Fruit fly (Drosophila melanogaster) whole organism, embryonic: ENCODE results near the gene Vps29.

Experiments used
- ATbp ChIP-seq: fragments of 200-800 bp; sonication (Bioruptor generic); optimal IDR thresholded peaks from 2 replicates; lab custom pipeline; 2017; ENCODE audit warnings: missing biosample characterization, mild to moderate bottlenecking, missing genetic modification characterization, missing genetic modification reagents
- Abd-B ChIP-seq: fragments of 200-800 bp; sonication (Bioruptor generic); optimal IDR thresholded peaks from 2 replicates; lab custom pipeline; 2018; ENCODE audit warnings: missing biosample characterization, mild to moderate bottlenecking, missing genetic modification characterization, moderate library complexity
- Aef1 ChIP-seq: fragments of 200-800 bp; sonication (Bioruptor generic); IDR thresholded peaks from 3 replicates; pipeline ENCODE4 v1.3.6; 2022; ENCODE audit warnings: missing biosample characterization, missing genetic modification characterization
- Atf6 ChIP-seq: fragments of 200-800 bp; sonication (Bioruptor generic); IDR thresholded peaks from 2 replicates; pipeline ENCODE4 v1.3.6; 2022; ENCODE audit warnings: missing biosample characterization, missing genetic modification characterization
- B-H2 ChIP-seq: fragments of 200-800 bp; sonication (Bioruptor generic); optimal IDR thresholded peaks from 2 replicates; lab custom pipeline; 2018; ENCODE audit warnings: missing biosample characterization, mild to moderate bottlenecking, missing genetic modification characterization
- BEAF-32 ChIP-seq: fragments of 200-800 bp; sonication (Bioruptor generic); optimal IDR thresholded peaks from 3 replicates; lab custom pipeline; 2017; ENCODE audit warnings: missing biosample characterization, missing genetic modification characterization, mild to moderate bottlenecking, moderate library complexity, missing genetic modification reagents
- CG10366 ChIP-seq: fragments of 200-800 bp; sonication (Bioruptor generic); IDR thresholded peaks from 2 replicates; pipeline ENCODE4 v1.3.6; 2022; ENCODE audit warnings: missing biosample characterization, missing genetic modification characterization
- CG11398 ChIP-seq: fragments of 200-800 bp; sonication (Bioruptor generic); optimal IDR thresholded peaks from 2 replicates; lab custom pipeline; 2016; ENCODE audit warnings: missing biosample characterization, missing genetic modification characterization
- CG12744 ChIP-seq: fragments of 200-800 bp; sonication (Bioruptor generic); optimal IDR thresholded peaks from 2 replicates; lab custom pipeline; 2016; ENCODE audit warnings: missing biosample characterization, missing genetic modification characterization
- CG14860 ChIP-seq: fragments of 200-800 bp; sonication (Bioruptor generic); IDR thresholded peaks from 3 replicates; pipeline ENCODE4 v1.3.6; 2022; ENCODE audit warnings: missing biosample characterization, missing genetic modification characterization; ENCODE audit not compliant: partially characterized antibody
- CG15073 ChIP-seq: fragments of 200-800 bp; sonication (Bioruptor generic); optimal IDR thresholded peaks from 2 replicates; lab custom pipeline; 2016; ENCODE audit warnings: missing biosample characterization, missing genetic modification characterization
- CG16815 ChIP-seq: fragments of 200-800 bp; sonication (Bioruptor generic); optimal IDR thresholded peaks from 3 replicates; lab custom pipeline; 2017; ENCODE audit warnings: missing biosample characterization, mild to moderate bottlenecking, missing genetic modification characterization
- CG17186 ChIP-seq: fragments of 200-800 bp; sonication (Bioruptor generic); optimal IDR thresholded peaks from 3 replicates; lab custom pipeline; 2017; ENCODE audit warnings: missing biosample characterization, missing genetic modification reagents, missing genetic modification characterization
- CG17829 ChIP-seq: fragments of 200-800 bp; optimal IDR thresholded peaks from 2 replicates; lab custom pipeline; 2019; ENCODE audit warnings: missing biosample characterization, mild to moderate bottlenecking, missing genetic modification characterization, moderate library complexity
- CG32532 ChIP-seq: fragments of 200-800 bp; sonication (Bioruptor generic); IDR thresholded peaks from 2 replicates; pipeline ENCODE4 v1.3.6; 2022; ENCODE audit warnings: missing biosample characterization, missing genetic modification characterization
- CG34422 ChIP-seq: fragments of 200-800 bp; sonication (Bioruptor generic); IDR thresholded peaks from 3 replicates; pipeline ENCODE4 v1.3.6; 2022; ENCODE audit warnings: missing biosample characterization, missing genetic modification characterization
- CG3847 ChIP-seq: fragments of 200-800 bp; sonication (Bioruptor generic); IDR thresholded peaks from 2 replicates; pipeline ENCODE4 v1.3.6; 2022; ENCODE audit warnings: missing biosample characterization, missing genetic modification characterization
- CG6813 ChIP-seq: fragments of 200-800 bp; sonication (Bioruptor generic); optimal IDR thresholded peaks from 2 replicates; lab custom pipeline; 2017; ENCODE audit warnings: missing biosample characterization, missing genetic modification characterization, mild to moderate bottlenecking, moderate library complexity, missing genetic modification reagents
- CG8765 ChIP-seq: fragments of 200-800 bp; sonication (Bioruptor generic); IDR thresholded peaks from 2 replicates; pipeline ENCODE4 v1.3.6; 2022; ENCODE audit warnings: missing biosample characterization, missing genetic modification characterization
- CG9876 ChIP-seq: fragments of 200-800 bp; sonication (Bioruptor generic); optimal IDR thresholded peaks from 2 replicates; lab custom pipeline; 2016; ENCODE audit warnings: missing biosample characterization, missing genetic modification characterization
- Dbx ChIP-seq: fragments of 200-800 bp; sonication (Bioruptor generic); IDR thresholded peaks from 3 replicates; pipeline ENCODE4 v1.3.6; 2022; ENCODE audit warnings: missing biosample characterization, missing genetic modification characterization
- Eip74EF ChIP-seq, 2 experiments: fragments of 200-800 bp in 1 of 2; fragments of >200 bp in 1 of 2; sonication (Bioruptor generic) in 1 of 2; optimal IDR thresholded peaks; 2 replicates each; lab custom pipeline; 2017 to 2019; ENCODE audit warnings: missing biosample characterization in 2 of 2, missing genetic modification characterization in 2 of 2, mild to moderate bottlenecking in 1 of 2, moderate library complexity in 1 of 2
- Fer2 ChIP-seq: fragments of 200-800 bp; sonication (Bioruptor generic); optimal IDR thresholded peaks from 2 replicates; lab custom pipeline; 2018; ENCODE audit warnings: missing biosample characterization, mild to moderate bottlenecking, missing genetic modification characterization, moderate library complexity
- GATAe ChIP-seq: fragments of 200-800 bp; sonication (Bioruptor generic); conservative IDR thresholded peaks from 2 replicates; pipeline ENCODE4 v1.3.6; 2022; ENCODE audit warnings: missing biosample characterization, missing genetic modification characterization
- H15 ChIP-seq: fragments of 200-800 bp; sonication (Bioruptor generic); IDR thresholded peaks from 3 replicates; pipeline ENCODE4 v1.3.6; 2022; ENCODE audit warnings: missing biosample characterization, missing genetic modification characterization
- Hand ChIP-seq: fragments of 200-800 bp; sonication (Bioruptor generic); optimal IDR thresholded peaks from 2 replicates; lab custom pipeline; 2017; ENCODE audit warnings: mild to moderate bottlenecking, missing biosample characterization, missing genetic modification reagents, missing genetic modification characterization
- NFAT ChIP-seq: fragments of 200-800 bp; sonication (Bioruptor generic); IDR thresholded peaks from 2 replicates; pipeline ENCODE4 v1.3.6; 2022; ENCODE audit warnings: missing biosample characterization, missing genetic modification characterization
- Nf-YC ChIP-seq: fragments of 200-800 bp; optimal IDR thresholded peaks from 3 replicates; lab custom pipeline; 2019; ENCODE audit warnings: missing biosample characterization, mild to moderate bottlenecking, missing genetic modification characterization, moderate library complexity
- Trl ChIP-seq, 3 experiments: fragments of >200 bp in 2 of 3; fragments of 200-800 bp in 1 of 3; sonication (Bioruptor generic) in 1 of 3; optimal IDR thresholded peaks; 2 replicates in 1 of 3; 3 replicates in 2 of 3; lab custom pipeline; 2016 to 2017; ENCODE audit warnings: missing biosample characterization in 1 of 3, missing genetic modification characterization in 1 of 3
- Vsx1 ChIP-seq: fragments of 200-800 bp; sonication (Bioruptor generic); optimal IDR thresholded peaks from 2 replicates; lab custom pipeline; 2017; ENCODE audit warnings: missing biosample characterization, mild to moderate bottlenecking, missing genetic modification characterization, missing genetic modification reagents
- Xrp1 ChIP-seq: fragments of 200-800 bp; sonication (Bioruptor generic); IDR thresholded peaks from 2 replicates; pipeline ENCODE4 v1.3.6; 2022; ENCODE audit warnings: missing biosample characterization, missing genetic modification characterization
- abd-A ChIP-seq: fragments of 200-800 bp; sonication (Bioruptor generic); optimal IDR thresholded peaks from 3 replicates; lab custom pipeline; 2019; ENCODE audit warnings: missing biosample characterization, mild to moderate bottlenecking, missing genetic modification characterization, moderate library complexity
- al ChIP-seq: fragments of 200-800 bp; sonication (Bioruptor generic); IDR thresholded peaks from 2 replicates; pipeline ENCODE4 v1.3.6; 2022; ENCODE audit warnings: missing biosample characterization, missing genetic modification characterization
- ara ChIP-seq: fragments of 200-800 bp; sonication (Bioruptor generic); IDR thresholded peaks from 2 replicates; pipeline ENCODE4 v1.3.6; 2022; ENCODE audit warnings: missing biosample characterization, missing genetic modification characterization
- bigmax ChIP-seq: fragments of 200-800 bp; sonication (Bioruptor generic); optimal IDR thresholded peaks from 2 replicates; lab custom pipeline; 2018; ENCODE audit warnings: missing biosample characterization, mild to moderate bottlenecking, missing genetic modification characterization
- chinmo ChIP-seq: fragments of 200-800 bp; sonication (Bioruptor generic); IDR thresholded peaks from 4 replicates; pipeline ENCODE4 v1.3.6; 2022; ENCODE audit warnings: missing biosample characterization, missing genetic modification characterization; ENCODE audit not compliant: partially characterized antibody
- chm ChIP-seq: fragments of 200-800 bp; sonication (Bioruptor generic); IDR thresholded peaks from 2 replicates; pipeline ENCODE4 v1.3.6; 2022; ENCODE audit warnings: missing biosample characterization, missing genetic modification characterization
- corto ChIP-seq: fragments of 200-800 bp; sonication (Bioruptor generic); optimal IDR thresholded peaks from 2 replicates; lab custom pipeline; 2016; ENCODE audit warnings: missing biosample characterization, mild to moderate bottlenecking, missing genetic modification characterization, moderate library complexity
- croc ChIP-seq: fragments of 200-800 bp; sonication (Bioruptor generic); conservative IDR thresholded peaks from 3 replicates; pipeline ENCODE4 v1.3.6; 2022; ENCODE audit warnings: missing biosample characterization, missing genetic modification characterization
- crp ChIP-seq, 2 experiments: fragments of 200-800 bp; sonication (Bioruptor generic); optimal IDR thresholded peaks; 2 replicates in 1 of 2; 3 replicates in 1 of 2; lab custom pipeline; 2017; ENCODE audit warnings: missing biosample characterization in 2 of 2, missing genetic modification characterization in 2 of 2, mild to moderate bottlenecking in 1 of 2, moderate library complexity in 1 of 2
- disco-r ChIP-seq: fragments of 200-800 bp; sonication (Bioruptor generic); optimal IDR thresholded peaks from 2 replicates; lab custom pipeline; 2016; ENCODE audit warnings: missing biosample characterization, missing genetic modification characterization
- dmrt11E ChIP-seq: fragments of 200-800 bp; sonication (Bioruptor generic); optimal IDR thresholded peaks from 3 replicates; lab custom pipeline; 2018; ENCODE audit warnings: missing biosample characterization, mild to moderate bottlenecking, missing genetic modification characterization, moderate library complexity
- dmrt99B ChIP-seq: fragments of 200-800 bp; sonication (Bioruptor generic); optimal IDR thresholded peaks from 2 replicates; lab custom pipeline; 2018; ENCODE audit warnings: missing biosample characterization, mild to moderate bottlenecking, missing genetic modification characterization, moderate library complexity
- emc ChIP-seq: fragments of 200-800 bp; sonication (Bioruptor generic); optimal IDR thresholded peaks from 2 replicates; lab custom pipeline; 2016; ENCODE audit warnings: missing biosample characterization, missing genetic modification characterization
- fd96Cb ChIP-seq: fragments of 200-800 bp; sonication (Bioruptor generic); optimal IDR thresholded peaks from 2 replicates; lab custom pipeline; 2018; ENCODE audit warnings: missing biosample characterization, mild to moderate bottlenecking, missing genetic modification characterization, moderate library complexity
- gcm ChIP-seq: fragments of 200-800 bp; sonication (Bioruptor generic); optimal IDR thresholded peaks from 2 replicates; lab custom pipeline; 2019; ENCODE audit warnings: missing biosample characterization, mild to moderate bottlenecking, missing genetic modification characterization, moderate library complexity
- lab ChIP-seq: fragments of 200-800 bp; sonication (Bioruptor generic); optimal IDR thresholded peaks from 3 replicates; lab custom pipeline; 2017; ENCODE audit warnings: missing biosample characterization, missing genetic modification characterization, mild to moderate bottlenecking, moderate library complexity, missing genetic modification reagents
- sqz ChIP-seq: fragments of 200-800 bp; sonication (Bioruptor generic); optimal IDR thresholded peaks from 3 replicates; lab custom pipeline; 2018; ENCODE audit warnings: missing biosample characterization, mild to moderate bottlenecking, missing genetic modification characterization
- stwl ChIP-seq: fragments of 200-800 bp; sonication (Bioruptor generic); optimal IDR thresholded peaks from 3 replicates; lab custom pipeline; 2018; ENCODE audit warnings: missing biosample characterization, mild to moderate bottlenecking, missing genetic modification characterization, moderate library complexity

Gene Vps29

DNA sequence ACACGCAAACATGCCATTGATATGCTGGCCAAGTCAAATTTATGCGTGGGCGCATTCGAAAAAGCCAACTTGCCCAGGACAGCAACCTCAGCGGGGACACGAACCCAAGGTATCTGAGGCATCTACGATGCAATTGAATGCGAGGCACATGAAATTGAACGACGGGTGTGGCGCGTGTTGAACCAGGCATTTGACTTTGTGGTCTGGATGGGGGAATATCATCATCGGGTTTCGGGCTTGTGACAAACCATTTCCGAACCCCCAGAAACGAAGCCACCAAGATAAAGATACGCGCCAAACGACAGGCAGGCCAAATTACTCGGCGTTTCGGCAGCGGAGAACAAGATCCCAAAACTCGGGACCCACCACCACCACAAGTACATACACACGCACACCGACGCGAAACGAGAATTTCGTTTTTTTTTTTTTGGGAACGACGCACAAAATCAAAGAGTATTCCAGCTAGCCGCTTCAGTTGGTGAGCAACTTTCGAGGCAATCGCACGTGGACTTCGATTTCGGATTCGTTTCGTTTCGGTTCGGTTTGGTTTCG, 7.8 kb upstream of the Vps29 start, which contains the start of gene MFS3 (continued):
- TF ChIP-seq CG17186 (GFP tag; lab: Kevin White, UChicago) (no peak), sqz (GFP tag; lab: Kevin White, UChicago) (peak; percentile 96), crp (GFP tag; optimal IDR thresholded peaks at IDR 0.05; lab: Kevin White, UChicago) (peak in 1 of 2 experiments; percentile 4), Trl (optimal IDR thresholded peaks at IDR 0.05; lab: Kevin White, UChicago) (peak in 1 of 2 experiments; percentile 3), Trl (GFP tag; optimal IDR thresholded peaks at IDR 0.05; lab: Kevin White, UChicago) (no peak), chm (GFP tag; lab: Robert Waterston, UW) (no peak), CG10366 (GFP tag; lab: Robert Waterston, UW) (no peak), Fer2 (no peak), dmrt11E (tag; lab: Kevin White, UChicago) (no peak), CG17829 (tag; lab: Kevin White, UChicago) (no peak), CG16815 (no peak), CG34422 (GFP tag; lab: Robert Waterston, UW) (no peak), fd96Cb (tag; lab: Kevin White, UChicago) (no peak), B-H2 (peak; percentile 14), al (GFP tag; lab: Robert Waterston, UW) (no peak), Dbx (GFP tag; lab: Robert Waterston, UW) (peak; percentile 29; the same call in 2 of the 3 replicates), CG3847 (GFP tag; lab: Robert Waterston, UW) (no peak), Vsx1 (GFP tag; lab: Kevin White, UChicago) (peak; percentile 8), lab (GFP tag; lab: Kevin White, UChicago) (peak; percentile 64), CG6813 (GFP tag; lab: Kevin White, UChicago) (no peak), stwl (tag; lab: Kevin White, UChicago) (peak; percentile 54), abd-A (tag; lab: Kevin White, UChicago) (peak; percentile 96), BEAF-32 (GFP tag; lab: Kevin White, UChicago) (peak; percentile 22), disco-r (no peak), corto (no peak), Nf-YC (tag; lab: Kevin White, UChicago) (peak; percentile 7), dmrt99B (tag; lab: Kevin White, UChicago) (no peak), gcm (GFP tag; lab: Kevin White, UChicago) (peak; percentile 9), CG8765 (no peak), ara (GFP tag; lab: Robert Waterston, UW) (no peak), Abd-B (GFP tag; lab: Kevin White, UChicago) (peak; percentile 27), croc (no peak), CG15073 (no peak), ATbp (GFP tag; lab: Kevin White, UChicago) (no peak), CG9876 (GFP tag; lab: Kevin White, UChicago) (no peak), chinmo (GFP tag; lab: Robert Waterston, UW) (peak; percentile 95), Atf6 (GFP tag; lab: Robert Waterston, UW) (no peak), Eip74EF (GFP tag; optimal IDR thresholded peaks at IDR 0.05; lab: Kevin White, UChicago) (peak in 1 of 2 experiments; percentile 23), GATAe (GFP tag; lab: Robert Waterston, UW) (no peak), CG12744 (GFP tag; lab: Kevin White, UChicago) (no peak), bigmax (GFP tag; lab: Kevin White, UChicago) (no peak), Aef1 (GFP tag; lab: Robert Waterston, UW) (no peak), Xrp1 (peak; percentile 15; the same call in 1 of the 2 replicates), CG11398 (GFP tag; lab: Kevin White, UChicago) (no peak), CG32532 (GFP tag; lab: Robert Waterston, UW) (peak; percentile 13; the same call in 1 of the 2 replicates), emc (no peak), Hand (GFP tag; lab: Kevin White, UChicago) (peak; percentile 31), NFAT (GFP tag; lab: Robert Waterston, UW) (no peak), CG14860 (no peak), H15 (GFP tag; lab: Robert Waterston, UW) (no peak)
